Worm (Caenorhabditis elegans): Measurements from ENCODE around the gene W06H8.2.
A peak's percentile ranks its signal among the peaks of the same experiment; 100 is the strongest.

The W06H8.2 gene

ce11 chrV:6226530-6227125 lies 20.1 kb downstream of the W06H8.2 start, which contains the start of gene W06H8.6 (continued):
- TF ChIP-seq cebp-2 (GFP tag; IDR thresholded peaks at IDR 0.05) (0 out of 2 replicates have a peak, but pooled peaks have one; percentile 57), B0336.3 (GFP tag; IDR thresholded peaks at IDR 0.05) (0 out of 2 replicates have a peak, but pooled peaks have one; percentile 12), Y79H2A.3 (GFP tag; conservative IDR thresholded peaks at IDR 0.05) (0 out of 2 replicates have a peak, but pooled peaks have one; percentile 20), let-607 (tag; optimal IDR thresholded peaks at IDR 0.05) (peak in 1 of 2 experiments; percentile 34), K12H6.12 (tag; optimal IDR thresholded peaks at IDR 0.05) (peak; percentile 34), mcd-1 (GFP tag; IDR thresholded peaks at IDR 0.05) (peak; percentile 51), nhr-120 (GFP tag; IDR thresholded peaks at IDR 0.05) (no peak), Y56A3A.18 (GFP tag; IDR thresholded peaks at IDR 0.05) (peak; percentile 31; the same call in 1 of the 2 replicates), Y67H2A.10 (GFP tag; conservative IDR thresholded peaks at IDR 0.05) (no peak), hmg-1.2 (GFP tag; IDR thresholded peaks at IDR 0.05) (peak; percentile 28; the same call in 1 of the 2 replicates), chd-7 (tag; optimal IDR thresholded peaks at IDR 0.05) (peak; percentile 41), cebp-1 (GFP tag; IDR thresholded peaks at IDR 0.05) (no peak), cebp-1 (tag; optimal IDR thresholded peaks at IDR 0.05) (peak; percentile 47), T07F8.4 (tag; optimal IDR thresholded peaks at IDR 0.05) (no peak), nhr-179 (tag; optimal IDR thresholded peaks at IDR 0.05) (no peak)

- TF ChIP-seq mel-28 (tag; optimal IDR thresholded peaks at IDR 0.05; ENCODE audit: borderline replicate concordance) (no peak), B0035.1 (tag; optimal IDR thresholded peaks at IDR 0.05) (peak; percentile 71), bed-2 (GFP tag; IDR thresholded peaks at IDR 0.05) (0 out of 2 replicates have a peak, but pooled peaks have one; percentile 38), let-526 (GFP tag; IDR thresholded peaks at IDR 0.05) (peak; percentile 8; the same call in 1 of the 2 replicates), lir-1 (GFP tag; conservative IDR thresholded peaks at IDR 0.05) (peak; percentile 53; the same call in 1 of the 2 replicates), ccch-3 (GFP tag; optimal IDR thresholded peaks at IDR 0.05) (no peak), xnd-1 (tag; optimal IDR thresholded peaks at IDR 0.05) (no peak), ceh-27 (GFP tag; optimal IDR thresholded peaks at IDR 0.05) (peak; percentile 60), let-607 (tag; optimal IDR thresholded peaks at IDR 0.05) (peak in 1 of 2 experiments; percentile 49), ceh-58 (GFP tag; IDR thresholded peaks at IDR 0.05) (no peak), tbp1 (GFP tag; optimal IDR thresholded peaks at IDR 0.05) (peak; percentile 52), mcd-1 (GFP tag; IDR thresholded peaks at IDR 0.05) (peak; percentile 76), F10E7.11 (tag; optimal IDR thresholded peaks at IDR 0.05) (no peak), D2030.7 (GFP tag; IDR thresholded peaks at IDR 0.05) (0 out of 2 replicates have a peak, but pooled peaks have one; percentile 11), mxl-1 (tag; optimal IDR thresholded peaks at IDR 0.05) (peak; percentile 42), ceh-100 (GFP tag; IDR thresholded peaks at IDR 0.05) (no peak), ceh-91 (GFP tag; IDR thresholded peaks at IDR 0.05) (no peak), athp-1 (tag; optimal IDR thresholded peaks at IDR 0.05) (no peak), Y95B8A.8 (GFP tag; IDR thresholded peaks at IDR 0.05) (peak; percentile 39; the same call in 1 of the 2 replicates), tbx-9 (tag; optimal IDR thresholded peaks at IDR 0.05; ENCODE audit: borderline replicate concordance) (no peak), nhr-120 (GFP tag; IDR thresholded peaks at IDR 0.05) (0 out of 2 replicates have a peak, but pooled peaks have one; percentile 16), pha-4 (tag; optimal IDR thresholded peaks at IDR 0.05) (peak; percentile 46), F37B4.10 (GFP tag; IDR thresholded peaks at IDR 0.05) (no peak), ztf-18 (tag; optimal IDR thresholded peaks at IDR 0.05) (peak; percentile 32), F22D6.2 (tag; optimal IDR thresholded peaks at IDR 0.05) (peak; percentile 67), egl-18 (GFP tag; IDR thresholded peaks at IDR 0.05) (peak; percentile 79), snpc-1.3 (tag; optimal IDR thresholded peaks at IDR 0.05; ENCODE audit: insufficient read depth) (no peak), B0336.3 (GFP tag; IDR thresholded peaks at IDR 0.05) (peak; percentile 89), zim-3 (tag; optimal IDR thresholded peaks at IDR 0.05) (no peak), lin-26 (GFP tag; IDR thresholded peaks at IDR 0.05) (peak; percentile 76; the same call in 1 of the 2 replicates), zfh-2 (GFP tag; conservative IDR thresholded peaks at IDR 0.05) (peak; percentile 99), akir-1 (GFP tag; optimal IDR thresholded peaks at IDR 0.05) (peak; percentile 45)
Observed at ce11 chrV:6227326-6228246, 21.0 kb downstream of the W06H8.2 start.
